Worm (Caenorhabditis elegans): ENCODE measurements around the gene W03G1.5.
A peak's percentile ranks its signal among the peaks of the same experiment; 100 is the strongest.
"Not testable (repeated sequence)": the region's sequence is repeated elsewhere in the genome, so short reads cannot be mapped to it uniquely, and the experiment has no call there.

W03G1.5 gene

DNA sequence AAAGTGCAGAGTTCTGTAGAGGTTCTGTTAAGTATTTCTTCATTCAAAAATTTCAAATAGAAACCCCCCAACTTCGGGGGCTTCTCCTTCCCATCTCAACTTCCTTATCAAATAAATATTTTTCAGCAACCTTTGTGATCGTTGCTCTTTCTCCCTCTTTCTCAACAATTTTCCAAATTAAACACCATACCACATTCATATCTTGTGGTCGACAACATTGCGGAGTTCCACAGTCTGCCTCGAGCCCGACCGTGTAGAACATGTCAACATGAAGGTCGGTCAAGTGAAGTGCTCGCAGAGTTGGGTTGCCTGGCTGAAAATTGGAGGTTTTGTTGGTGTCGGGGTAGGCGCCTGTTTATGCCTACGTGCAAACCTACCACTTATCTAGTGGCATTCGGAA lies 16.3 kb upstream of the W03G1.5 start:
- TF ChIP-seq daf-16 (GFP tag; optimal IDR thresholded peaks at IDR 0.05), result no peak
- peak; percentile 63 for TF ChIP-seq daf-16 (tag; optimal IDR thresholded peaks at IDR 0.05)
- TF ChIP-seq dmd-6 (GFP tag; IDR thresholded peaks at IDR 0.05), result peak; percentile 16; the same call in 1 of the 2 replicates
- TF ChIP-seq nhr-111 (GFP tag; optimal IDR thresholded peaks at IDR 0.05), result no peak
- peak; percentile 4 for TF ChIP-seq nhr-28 (tag; optimal IDR thresholded peaks at IDR 0.05)

DNA sequence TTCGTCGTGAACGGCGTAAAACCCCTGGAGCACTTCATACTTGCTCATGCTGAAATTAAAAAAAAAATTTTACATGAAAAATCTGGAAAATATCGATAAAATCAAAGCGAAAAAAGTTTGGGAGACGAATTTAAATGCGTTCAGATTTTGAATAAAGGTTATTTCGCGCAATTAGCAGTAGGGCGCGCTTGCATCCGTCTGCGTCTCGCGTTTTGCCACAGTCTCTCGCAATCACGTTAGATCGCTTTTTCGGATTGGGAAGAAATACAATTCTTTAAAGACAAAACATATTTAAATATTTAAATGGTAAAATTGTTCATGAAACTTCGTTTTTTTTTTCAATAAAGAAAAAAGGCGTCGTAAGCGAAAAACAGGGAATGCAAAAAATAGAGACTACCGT lies 13.1 kb upstream of the W03G1.5 start, which contains the start of gene pig-1:
pig-1 (minus strand) TSS at position 49 of the 400 bp plus-strand sequence.
- TF ChIP-seq saeg-2 (GFP tag; IDR thresholded peaks at IDR 0.05) (no peak), Y5F2A.4 (GFP tag; optimal IDR thresholded peaks at IDR 0.05) (no peak), hlh-30 (tag; optimal IDR thresholded peaks at IDR 0.05; ENCODE audit: insufficient read depth) (peak; percentile 54), mes-2 (tag; optimal IDR thresholded peaks at IDR 0.05; ENCODE audit: poor library complexity, severe bottlenecking) (peak; percentile 87), spr-1 (tag; optimal IDR thresholded peaks at IDR 0.05) (no peak), Y48G9A.11 (GFP tag; IDR thresholded peaks at IDR 0.05) (0 out of 2 replicates have a peak, but pooled peaks have one; percentile 19), rbr-2 (tag; optimal IDR thresholded peaks at IDR 0.05) (peak; percentile 29), lin-38 (GFP tag; IDR thresholded peaks at IDR 0.05) (peak; percentile 98), nhr-6 (tag; optimal IDR thresholded peaks at IDR 0.05) (peak; percentile 50), dpl-1 (GFP tag; optimal IDR thresholded peaks at IDR 0.05) (peak; percentile 90), aha-1 (tag) (peak; percentile 87), fkh-10 (GFP tag; optimal IDR thresholded peaks at IDR 0.05) (peak; percentile 27), unc-39 (tag; optimal IDR thresholded peaks at IDR 0.05) (no peak), unc-130 (GFP tag; optimal IDR thresholded peaks at IDR 0.05) (peak; percentile 30), hmg-1.1 (GFP tag; IDR thresholded peaks at IDR 0.05) (peak; percentile 53), lin-13 (GFP tag; optimal IDR thresholded peaks at IDR 0.05) (peak; percentile 2), daf-16 (GFP tag; optimal IDR thresholded peaks at IDR 0.05) (no peak), daf-16 (tag; optimal IDR thresholded peaks at IDR 0.05) (peak; percentile 8), nhr-28 (tag; optimal IDR thresholded peaks at IDR 0.05) (peak; percentile 23), unc-62 (GFP tag; optimal IDR thresholded peaks at IDR 0.05 in 1 of 2) (no peak), unc-62 (tag; optimal IDR thresholded peaks at IDR 0.05) (no peak)

DNA sequence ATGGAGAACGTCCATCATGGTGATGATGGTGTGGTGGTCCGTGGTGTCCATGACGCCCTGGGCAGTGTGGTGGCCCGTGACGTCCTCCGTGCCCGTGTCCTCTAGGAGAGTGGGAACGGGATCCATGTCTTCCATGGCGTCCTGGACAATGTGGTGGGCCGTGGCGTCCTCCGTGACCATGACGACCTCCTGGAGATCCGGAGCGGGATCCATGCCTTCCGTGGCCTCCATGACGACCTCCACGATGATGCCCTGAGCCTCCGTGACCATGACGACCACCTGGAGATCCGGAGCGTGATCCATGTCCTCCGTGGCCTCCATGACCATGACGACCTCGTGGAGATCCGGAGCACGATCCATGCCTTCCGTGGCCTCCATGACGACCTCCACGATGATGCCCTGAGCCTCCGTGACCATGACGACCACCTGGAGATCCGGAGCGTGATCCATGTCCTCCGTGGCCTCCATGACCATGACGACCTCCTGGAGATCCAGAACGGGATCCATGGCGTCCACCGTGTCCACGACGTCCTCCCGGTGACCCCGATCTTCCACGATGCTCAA lies 948 bp downstream of the W03G1.5 start:
- TF ChIP-seq unc-62 (GFP tag; optimal IDR thresholded peaks at IDR 0.05 in 1 of 2), result peak in 1 of 2 experiments; percentile 19
- not testable (repeated sequence) for TF ChIP-seq unc-62 (tag; optimal IDR thresholded peaks at IDR 0.05)
- TF ChIP-seq set-16 (GFP tag; IDR thresholded peaks at IDR 0.05), result peak; percentile 82

DNA sequence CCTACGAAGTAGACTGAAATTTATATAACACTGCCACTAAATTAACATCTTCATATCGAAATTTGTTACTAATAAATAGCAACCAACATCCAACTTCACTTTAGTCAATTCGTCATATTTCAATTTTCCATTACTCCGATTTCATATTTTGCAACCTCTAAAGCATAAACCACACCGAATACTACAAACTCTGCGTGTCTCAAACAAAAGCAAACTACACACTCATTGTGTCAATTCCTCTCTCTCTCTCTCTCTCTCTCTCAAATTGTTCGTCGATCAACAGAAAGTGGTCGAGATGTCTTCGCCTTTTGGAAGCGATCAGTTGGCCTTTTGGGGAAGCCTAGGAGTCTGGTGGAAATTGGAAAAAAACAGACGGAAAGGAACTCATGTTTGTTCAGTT lies 1.8 kb downstream of the W03G1.5 start:
- TF ChIP-seq unc-62 (GFP tag; optimal IDR thresholded peaks at IDR 0.05 in 1 of 2), result peak in 1 of 2 experiments; percentile 3
- no peak for TF ChIP-seq unc-62 (tag; optimal IDR thresholded peaks at IDR 0.05)
- TF ChIP-seq ceh-44 (GFP tag; IDR thresholded peaks at IDR 0.05), result no peak
- peak; percentile 92 for TF ChIP-seq nhr-28 (tag; optimal IDR thresholded peaks at IDR 0.05)

DNA sequence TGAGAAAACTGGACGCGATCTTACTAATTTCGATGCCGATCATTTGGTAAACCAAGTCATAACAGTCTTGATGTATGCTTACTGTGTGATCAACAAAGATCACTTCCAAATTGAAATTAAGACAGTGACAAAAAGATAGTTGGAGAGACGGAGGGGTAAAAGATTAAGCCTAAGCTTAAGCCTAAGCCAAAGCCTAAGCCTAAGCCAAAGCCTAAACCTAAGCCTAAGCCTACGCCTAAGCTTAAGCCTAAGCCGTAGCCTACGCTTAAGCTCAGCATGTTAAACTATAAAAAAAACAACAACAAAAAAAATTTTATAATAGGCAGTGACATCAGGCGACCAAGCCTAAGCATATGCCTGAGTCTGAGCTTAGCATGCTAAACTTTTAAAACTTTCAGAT lies 9.1 kb downstream of the W03G1.5 start:
- TF ChIP-seq attf-4 (tag; optimal IDR thresholded peaks at IDR 0.05) (no peak), unc-130 (GFP tag; optimal IDR thresholded peaks at IDR 0.05) (no peak), cey-2 (tag; optimal IDR thresholded peaks at IDR 0.05; ENCODE audit: borderline replicate concordance, insufficient read depth) (no peak), rbr-2 (tag; optimal IDR thresholded peaks at IDR 0.05) (no peak), snpc-4 (tag; optimal IDR thresholded peaks at IDR 0.05) (no peak), gei-8 (GFP tag; optimal IDR thresholded peaks at IDR 0.05) (no peak), nhr-28 (tag; optimal IDR thresholded peaks at IDR 0.05) (no peak), F44E2.7 (GFP tag; IDR thresholded peaks at IDR 0.05) (no peak), duxl-1 (tag; optimal IDR thresholded peaks at IDR 0.05; ENCODE audit: poor library complexity) (no peak), F26F4.8 (GFP tag; conservative IDR thresholded peaks at IDR 0.05) (no peak), set-16 (GFP tag; IDR thresholded peaks at IDR 0.05) (no peak), ceh-28 (tag; optimal IDR thresholded peaks at IDR 0.05) (no peak), daf-8 (GFP tag; IDR thresholded peaks at IDR 0.05) (no peak), lim-7 (GFP tag; IDR thresholded peaks at IDR 0.05) (no peak), dmd-6 (GFP tag; IDR thresholded peaks at IDR 0.05) (no peak)

All from whole organism, L4 larva.